Worm (Caenorhabditis elegans) whole organism, L3 larva: ENCODE results near the gene F57G8.7.

Source experiments
- aly-2 ChIP-seq: fragments of 150-350 bp; optimal IDR thresholded peaks from 2 replicates; lab custom pipeline; 2014; ENCODE audit warnings: missing biosample characterization, missing genetic modification characterization
- ama-1 ChIP-seq: fragments of 150-350 bp; optimal IDR thresholded peaks from 2 replicates; lab custom pipeline; 2018
- ceh-28 ChIP-seq: fragments of 150-350 bp; optimal IDR thresholded peaks from 2 replicates; lab custom pipeline; 2014; ENCODE audit warnings: missing biosample characterization, missing genetic modification reagents, missing genetic modification characterization
- ceh-82 ChIP-seq: fragments of 150-350 bp; optimal IDR thresholded peaks from 2 replicates; lab custom pipeline; 2014; ENCODE audit warnings: missing biosample characterization, missing genetic modification characterization
- daf-12 ChIP-seq: fragments of 150-350 bp; optimal IDR thresholded peaks from 2 replicates; lab custom pipeline; 2014; ENCODE audit warnings: missing biosample characterization, missing genetic modification reagents, missing genetic modification characterization
- egl-27 ChIP-seq: sonication (generic microtip); optimal IDR thresholded peaks from 4 replicates; lab custom pipeline; 2017; ENCODE audit warnings: missing biosample characterization, missing genetic modification reagents, missing genetic modification characterization
- egl-5 ChIP-seq: fragments of 150-350 bp; optimal IDR thresholded peaks from 2 replicates; lab custom pipeline; 2017; ENCODE audit warnings: missing biosample characterization, missing genetic modification reagents, missing genetic modification characterization, inconsistent platforms
- elt-1 ChIP-seq: fragments of 150-350 bp; optimal IDR thresholded peaks from 2 replicates; lab custom pipeline; 2014; ENCODE audit warnings: missing biosample characterization, missing genetic modification characterization
- elt-2 ChIP-seq: sonication (generic microtip); optimal IDR thresholded peaks from 2 replicates; lab custom pipeline; 2016; ENCODE audit warnings: missing genetic modification reagents, mild to moderate bottlenecking, missing genetic modification characterization, missing compliant biosample characterization
- eor-1 ChIP-seq, 2 experiments: fragments of 150-350 bp; optimal IDR thresholded peaks; 2 replicates each; lab custom pipeline; 2014 to 2018; ENCODE audit warnings: missing biosample characterization in 2 of 2, missing genetic modification characterization in 2 of 2
- fkh-10 ChIP-seq: sonication (generic microtip); optimal IDR thresholded peaks from 2 replicates; lab custom pipeline; 2017; ENCODE audit warnings: missing biosample characterization, missing genetic modification reagents, missing genetic modification characterization
- fkh-2 ChIP-seq: fragments of 150-350 bp; optimal IDR thresholded peaks from 2 replicates; lab custom pipeline; 2014; ENCODE audit warnings: missing biosample characterization, missing genetic modification reagents, missing genetic modification characterization
- hmg-11 ChIP-seq: sonication (generic microtip); optimal IDR thresholded peaks from 2 replicates; lab custom pipeline; 2016; ENCODE audit warnings: missing genetic modification characterization, missing compliant biosample characterization
- jun-1 ChIP-seq: fragments of 150-350 bp; optimal IDR thresholded peaks from 2 replicates; lab custom pipeline; 2014; ENCODE audit warnings: missing biosample characterization, missing genetic modification reagents, missing genetic modification characterization
- lin-15B ChIP-seq: fragments of 150-350 bp; optimal IDR thresholded peaks from 2 replicates; lab custom pipeline; 2014; ENCODE audit warnings: missing biosample characterization, missing genetic modification characterization
- nfya-1 ChIP-seq: sonication (generic microtip); optimal IDR thresholded peaks from 2 replicates; lab custom pipeline; 2017; ENCODE audit warnings: missing genetic modification characterization, mild to moderate bottlenecking, missing compliant biosample characterization, antibody characterized with exemption, moderate library complexity; ENCODE audit not compliant: insufficient read depth
- nhr-11 ChIP-seq: fragments of 150-350 bp; optimal IDR thresholded peaks from 2 replicates; lab custom pipeline; 2014; ENCODE audit warnings: missing biosample characterization, missing genetic modification characterization
- nhr-237 ChIP-seq: fragments of 150-350 bp; optimal IDR thresholded peaks from 2 replicates; lab custom pipeline; 2014; ENCODE audit warnings: missing biosample characterization, missing genetic modification characterization
- nhr-43 ChIP-seq: sonication (generic microtip); optimal IDR thresholded peaks from 2 replicates; lab custom pipeline; 2016; ENCODE audit warnings: mild to moderate bottlenecking, missing genetic modification characterization, missing compliant biosample characterization; ENCODE audit not compliant: poor library complexity, severe bottlenecking
- nhr-76 ChIP-seq: fragments of 150-350 bp; sonication (generic microtip); optimal IDR thresholded peaks from 5 replicates; lab custom pipeline; 2014; ENCODE audit warnings: missing biosample characterization, missing genetic modification characterization
- nhr-77 ChIP-seq: fragments of 150-350 bp; optimal IDR thresholded peaks from 2 replicates; lab custom pipeline; 2014; ENCODE audit warnings: missing biosample characterization, missing genetic modification characterization
- pqm-1 ChIP-seq: fragments of 150-350 bp; optimal IDR thresholded peaks from 2 replicates; lab custom pipeline; 2017; ENCODE audit warnings: missing biosample characterization, missing genetic modification characterization, inconsistent platforms
- sea-2 ChIP-seq: fragments of 150-350 bp; sonication (generic microtip); optimal IDR thresholded peaks from 4 replicates; lab custom pipeline; 2014; ENCODE audit warnings: missing biosample characterization, missing genetic modification reagents, missing genetic modification characterization
- tbx-2 ChIP-seq: sonication (generic microtip); optimal IDR thresholded peaks from 2 replicates; lab custom pipeline; 2016; ENCODE audit warnings: mild to moderate bottlenecking, missing genetic modification characterization, missing compliant biosample characterization
- unc-62 ChIP-seq: fragments of 150-350 bp; sonication (generic microtip); optimal IDR thresholded peaks from 4 replicates; lab custom pipeline; 2014; ENCODE audit warnings: missing biosample characterization, missing genetic modification reagents, missing genetic modification characterization
- ztf-11 ChIP-seq: fragments of 150-350 bp; optimal IDR thresholded peaks from 2 replicates; lab custom pipeline; 2014; ENCODE audit warnings: missing biosample characterization, missing genetic modification characterization
- ztf-4 ChIP-seq: fragments of 150-350 bp; optimal IDR thresholded peaks from 2 replicates; lab custom pipeline; 2014; ENCODE audit warnings: missing biosample characterization, missing genetic modification characterization

F57G8.7 gene

DNA sequence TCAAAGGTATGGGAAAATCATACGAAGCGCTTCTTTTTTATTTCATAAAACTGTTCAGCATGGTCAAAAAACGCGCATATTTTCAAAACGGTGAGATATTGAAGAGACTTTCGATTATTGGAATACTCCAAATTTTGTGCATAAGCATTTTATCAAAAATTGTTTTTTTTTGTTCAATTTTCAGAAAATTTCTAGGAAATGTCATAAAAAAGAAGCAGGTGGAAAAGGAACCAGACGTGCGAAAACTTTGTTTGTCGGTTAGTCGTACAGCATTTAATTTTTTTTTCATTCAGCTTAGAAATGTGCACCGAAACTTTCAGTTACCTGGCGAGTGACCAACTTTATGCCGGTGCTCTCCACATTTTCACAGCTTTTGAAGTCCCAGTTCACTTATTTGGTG is 4.5 kb downstream of the F57G8.7 start, which contains the start of gene srh-167:
Gene srh-167 (plus strand): TSS at position 301 of the 400 bp plus-strand sequence.
- TF ChIP-seq lin-15B (no peak), unc-62 (GFP tag; lab: Kevin White, UChicago) (no peak), pqm-1 (tag; lab: Kevin White, UChicago) (no peak), fkh-10 (GFP tag; lab: Kevin White, UChicago) (no peak), egl-5 (tag; lab: Kevin White, UChicago) (no peak), nhr-43 (tag; lab: Kevin White, UChicago) (no peak), hmg-11 (no peak), eor-1 (tag; optimal IDR thresholded peaks at IDR 0.05; lab: Kevin White, UChicago) (no peak), ztf-11 (tag; lab: Kevin White, UChicago) (no peak), nhr-237 (tag; lab: Kevin White, UChicago) (no peak), elt-2 (tag; lab: Kevin White, UChicago) (no peak), nhr-76 (no peak), ztf-4 (tag; lab: Kevin White, UChicago) (no peak), aly-2 (tag; lab: Kevin White, UChicago) (no peak), ceh-82 (tag; lab: Kevin White, UChicago) (no peak)

DNA sequence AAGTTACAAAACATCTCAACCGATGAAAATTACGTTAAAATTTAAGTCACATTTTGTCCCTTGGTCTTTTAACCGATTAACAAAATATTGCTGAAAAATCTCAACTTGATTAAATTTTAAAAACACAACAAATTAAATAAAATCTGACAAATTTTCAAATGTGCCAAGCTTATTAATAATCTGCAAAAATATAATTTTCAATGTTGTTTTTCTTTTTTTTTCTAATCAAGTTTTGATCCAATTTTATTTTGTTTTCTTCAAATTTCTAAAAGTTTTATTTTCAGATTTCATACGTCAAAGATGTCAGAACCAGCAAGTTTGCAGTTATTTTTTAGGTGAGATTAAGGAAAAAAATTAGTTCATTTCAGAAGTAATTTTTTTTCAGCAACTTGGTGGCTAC is 7.4 kb downstream of the F57G8.7 start, which contains the start of gene srw-87:
Gene srw-87 (plus strand): TSS at position 301 of the 400 bp plus-strand sequence.
- TF ChIP-seq ama-1, result no peak
- TF ChIP-seq, all 47 proteins: peak for 0

DNA sequence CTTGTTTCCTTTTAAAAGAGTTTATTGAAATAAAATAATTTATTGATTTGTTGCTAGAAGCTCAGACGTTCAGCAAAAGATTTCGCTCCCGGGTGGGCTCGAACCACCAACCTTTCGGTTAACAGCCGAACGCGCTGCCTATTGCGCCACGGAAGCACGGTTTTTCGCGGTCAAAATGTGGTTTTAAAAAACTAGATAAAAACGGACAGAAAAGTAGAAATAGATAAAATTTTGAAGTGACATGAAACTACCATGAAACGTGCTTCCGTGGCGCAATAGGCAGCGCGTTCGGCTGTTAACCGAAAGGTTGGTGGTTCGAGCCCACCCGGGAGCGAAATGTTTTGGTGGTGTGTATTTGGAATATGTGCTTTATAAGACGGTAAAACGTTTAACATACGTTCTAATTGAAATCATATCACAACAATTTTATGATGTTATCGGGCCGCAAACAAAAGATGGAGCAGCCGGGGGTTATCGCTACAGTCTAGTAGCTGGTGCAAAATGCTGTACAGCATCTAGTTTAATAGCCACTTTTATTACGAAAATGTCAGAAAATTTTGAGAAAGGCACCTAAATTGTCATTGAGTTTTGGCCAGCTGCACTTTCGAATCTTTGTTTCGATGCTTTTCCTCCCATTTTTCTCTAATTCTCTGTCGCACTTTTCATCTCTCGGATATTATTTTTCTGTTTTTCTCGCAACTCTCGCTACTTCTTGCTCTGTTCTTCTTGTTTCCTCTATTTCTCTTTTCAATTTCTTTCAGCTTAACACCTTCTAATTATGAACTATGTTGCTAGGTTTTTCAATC is 9.5 kb downstream of the F57G8.7 start, which contains the start of gene slc-9B.2:
Gene slc-9B.2 (plus strand): TSS at position 756 of the 806 bp plus-strand sequence.
- TF ChIP-seq elt-2 (tag; lab: Kevin White, UChicago) (peak; percentile 66), nfya-1 (peak; percentile 18)
- TF ChIP-seq, all 47 proteins: peak for 2; not testable (repeated sequence) for 45

DNA sequence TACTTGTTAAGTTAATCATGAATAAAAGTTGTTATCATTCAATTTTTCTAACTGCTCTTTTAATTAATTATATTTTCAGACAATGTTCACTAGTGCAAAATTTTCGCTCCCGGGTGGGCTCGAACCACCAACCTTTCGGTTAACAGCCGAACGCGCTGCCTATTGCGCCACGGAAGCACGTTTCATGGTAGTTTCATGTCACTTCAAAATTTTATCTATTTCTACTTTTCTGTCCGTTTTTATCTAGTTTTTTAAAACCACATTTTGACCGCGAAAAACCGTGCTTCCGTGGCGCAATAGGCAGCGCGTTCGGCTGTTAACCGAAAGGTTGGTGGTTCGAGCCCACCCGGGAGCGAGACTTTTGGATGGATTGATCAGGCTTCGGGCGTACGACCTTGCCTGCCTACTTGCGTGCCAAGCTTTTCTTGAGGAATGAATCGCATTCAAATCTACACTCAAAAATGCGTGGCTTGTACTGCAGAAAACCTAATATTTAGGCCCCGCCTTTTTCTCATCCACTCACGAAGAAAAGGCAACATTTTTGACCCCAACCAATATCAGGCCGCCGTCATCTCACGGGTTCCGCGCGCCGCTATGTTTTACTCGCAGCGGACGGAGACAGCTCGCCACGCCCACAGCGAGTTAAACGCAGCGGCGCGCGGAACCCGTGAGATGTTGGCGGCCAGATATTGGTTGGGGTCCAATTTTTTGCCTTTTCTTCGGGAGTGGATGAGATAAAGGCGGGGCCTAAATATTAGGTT is 12.7 kb downstream of the F57G8.7 start:
- TF ChIP-seq elt-2 (tag; lab: Kevin White, UChicago), result peak; percentile 25

DNA sequence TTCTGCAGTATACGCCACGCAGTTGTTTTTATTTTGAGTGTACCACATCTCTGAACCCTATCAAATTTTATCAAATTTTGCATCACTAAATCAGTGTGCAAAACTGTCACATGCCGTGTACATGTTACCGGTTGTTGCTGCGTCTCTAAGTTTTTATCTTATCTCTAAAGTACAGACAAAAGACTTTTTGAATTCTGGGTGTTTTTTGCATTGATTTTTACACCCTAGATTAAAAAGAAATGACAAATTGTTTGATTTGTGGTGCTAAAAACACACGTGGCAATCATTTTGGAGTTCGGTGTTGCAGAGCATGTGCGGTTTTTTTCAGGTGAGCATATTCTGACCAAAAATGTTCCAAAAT is 13.3 kb downstream of the F57G8.7 start, which contains the start of gene nhr-193:
Gene nhr-193 (plus strand): TSS at position 51 of the 361 bp plus-strand sequence.
- TF ChIP-seq daf-12 (tag; lab: Kevin White, UChicago) (no peak), ceh-28 (no peak), fkh-10 (GFP tag; lab: Kevin White, UChicago) (no peak), jun-1 (tag; lab: Kevin White, UChicago) (peak; percentile 6), eor-1 (tag; optimal IDR thresholded peaks at IDR 0.05; lab: Kevin White, UChicago) (no peak), pqm-1 (tag; lab: Kevin White, UChicago) (peak; percentile 88), elt-2 (tag; lab: Kevin White, UChicago) (peak; percentile 74), nhr-11 (tag; lab: Kevin White, UChicago) (no peak)

DNA sequence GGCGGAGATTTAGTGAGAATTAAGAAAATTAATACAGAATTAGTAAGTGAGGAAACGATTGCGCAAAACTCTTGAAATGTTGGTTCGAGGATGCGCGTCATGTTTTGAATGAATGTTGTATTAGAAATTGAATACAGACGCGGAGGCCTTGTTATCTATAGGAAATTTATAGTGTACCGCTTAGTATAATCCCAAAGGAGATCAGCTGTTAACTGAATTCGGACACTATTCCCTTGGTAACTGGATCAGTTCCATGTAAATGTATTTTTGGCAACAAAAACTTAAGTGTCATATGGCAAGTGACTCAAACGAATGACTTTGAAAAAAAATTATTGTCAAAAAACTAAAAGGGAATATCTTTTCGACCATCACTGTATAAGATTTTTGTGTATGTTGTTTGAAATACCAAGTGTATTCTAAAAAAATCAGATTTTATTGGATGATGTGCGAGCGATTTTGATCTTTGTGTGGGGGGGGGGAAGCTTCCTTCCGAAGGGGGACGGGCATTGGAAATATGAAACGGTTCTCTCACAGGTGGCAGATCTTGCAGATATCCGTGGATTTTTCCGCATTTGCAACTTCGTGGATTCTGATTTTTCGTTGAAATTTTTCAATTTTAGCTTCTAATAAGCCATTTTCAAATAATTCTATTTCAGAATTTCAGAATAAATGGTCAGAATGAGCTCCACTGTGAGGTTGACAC is 17.6 kb downstream of the F57G8.7 start, which contains the start of the genes W08G11.5 and W08G11.1:
Gene W08G11.5 (minus strand): TSS at position 101 of the 703 bp plus-strand sequence.
Gene W08G11.1 (plus strand): TSS at position 653 of the 703 bp plus-strand sequence.
- TF ChIP-seq egl-27 (tag; lab: Kevin White, UChicago), result no peak
- TF ChIP-seq nhr-77, result no peak
- TF ChIP-seq tbx-2 (tag; lab: Kevin White, UChicago), result no peak
- TF ChIP-seq hmg-11, result no peak
- no peak for TF ChIP-seq nhr-76
- no peak for TF ChIP-seq fkh-2 (tag; lab: Kevin White, UChicago)
- TF ChIP-seq sea-2 (GFP tag; lab: Kevin White, UChicago), result no peak
- TF ChIP-seq elt-1 (tag; lab: Kevin White, UChicago), result no peak
- TF ChIP-seq lin-15B, result no peak
- no peak for TF ChIP-seq unc-62 (GFP tag; lab: Kevin White, UChicago)
- TF ChIP-seq pqm-1 (tag; lab: Kevin White, UChicago), result no peak
- TF ChIP-seq jun-1 (tag; lab: Kevin White, UChicago), result no peak
- TF ChIP-seq aly-2 (tag; lab: Kevin White, UChicago), result no peak
